Fruit fly (Drosophila melanogaster) whole organism, embryonic: ENCODE data around the gene Tet.

Experiments used
- B-H1 ChIP-seq: fragments of 200-800 bp; sonication (Bioruptor generic); IDR thresholded peaks from 3 replicates; pipeline ENCODE4 v1.3.6; 2022; ENCODE audit warnings: missing biosample characterization, missing genetic modification characterization
- CG10366 ChIP-seq: fragments of 200-800 bp; sonication (Bioruptor generic); IDR thresholded peaks from 2 replicates; pipeline ENCODE4 v1.3.6; 2022; ENCODE audit warnings: missing biosample characterization, missing genetic modification characterization
- CG10979 ChIP-seq: fragments of 200-800 bp; sonication (Bioruptor generic); optimal IDR thresholded peaks from 2 replicates; lab custom pipeline; 2018; ENCODE audit warnings: missing biosample characterization, mild to moderate bottlenecking, missing genetic modification characterization, moderate library complexity
- CG12071 ChIP-seq: fragments of 200-800 bp; sonication (Bioruptor generic); optimal IDR thresholded peaks from 3 replicates; lab custom pipeline; 2018; ENCODE audit warnings: missing biosample characterization, mild to moderate bottlenecking, missing genetic modification characterization
- CG12299 ChIP-seq: fragments of 200-800 bp; sonication (Bioruptor generic); optimal IDR thresholded peaks from 2 replicates; lab custom pipeline; 2018; ENCODE audit warnings: missing biosample characterization, mild to moderate bottlenecking, missing genetic modification characterization
- CG12659 ChIP-seq: fragments of 200-800 bp; sonication (Bioruptor generic); optimal IDR thresholded peaks from 3 replicates; lab custom pipeline; 2017; ENCODE audit warnings: mild to moderate bottlenecking, missing biosample characterization, missing genetic modification reagents, missing genetic modification characterization
- CG12769 ChIP-seq: fragments of 200-800 bp; sonication (Bioruptor generic); optimal IDR thresholded peaks from 2 replicates; lab custom pipeline; 2019; ENCODE audit warnings: missing biosample characterization, mild to moderate bottlenecking, missing genetic modification characterization, moderate library complexity
- CG12942 ChIP-seq: fragments of 200-800 bp; sonication (Bioruptor generic); optimal IDR thresholded peaks from 3 replicates; lab custom pipeline; 2016; ENCODE audit warnings: missing biosample characterization, missing genetic modification characterization
- CG13624 ChIP-seq: fragments of 200-800 bp; sonication (Bioruptor generic); optimal IDR thresholded peaks from 2 replicates; lab custom pipeline; 2016; ENCODE audit warnings: missing biosample characterization, missing genetic modification characterization
- CG13894 ChIP-seq: fragments of 200-800 bp; sonication (Bioruptor generic); optimal IDR thresholded peaks from 3 replicates; lab custom pipeline; 2018; ENCODE audit warnings: missing biosample characterization, mild to moderate bottlenecking, missing genetic modification characterization, moderate library complexity
- CG14710 ChIP-seq: fragments of 200-800 bp; sonication (Bioruptor generic); optimal IDR thresholded peaks from 3 replicates; lab custom pipeline; 2019; ENCODE audit warnings: missing biosample characterization, mild to moderate bottlenecking, missing genetic modification characterization, moderate library complexity
- CG15514 ChIP-seq: fragments of 200-800 bp; sonication (Bioruptor generic); optimal IDR thresholded peaks from 3 replicates; lab custom pipeline; 2017; ENCODE audit warnings: missing biosample characterization, missing genetic modification characterization, mild to moderate bottlenecking, moderate library complexity, missing genetic modification reagents
- CG17361 ChIP-seq: fragments of 200-800 bp; sonication (Bioruptor generic); IDR thresholded peaks from 3 replicates; pipeline ENCODE4 v1.3.6; 2022; ENCODE audit warnings: missing biosample characterization, missing genetic modification characterization
- CG17385 ChIP-seq: fragments of 200-800 bp; sonication (Bioruptor generic); optimal IDR thresholded peaks from 3 replicates; lab custom pipeline; 2018; ENCODE audit warnings: missing biosample characterization, mild to moderate bottlenecking, missing genetic modification characterization
- CG17912 ChIP-seq: fragments of 200-800 bp; sonication (Bioruptor generic); optimal IDR thresholded peaks from 2 replicates; lab custom pipeline; 2018; ENCODE audit warnings: missing biosample characterization, mild to moderate bottlenecking, missing genetic modification characterization
- CG18599 ChIP-seq: fragments of 200-800 bp; sonication (Bioruptor generic); optimal IDR thresholded peaks from 3 replicates; lab custom pipeline; 2017; ENCODE audit warnings: missing biosample characterization, missing genetic modification characterization, mild to moderate bottlenecking, moderate library complexity, missing genetic modification reagents
- CG31365 ChIP-seq: fragments of 200-800 bp; sonication (Bioruptor generic); optimal IDR thresholded peaks from 2 replicates; lab custom pipeline; 2018; ENCODE audit warnings: missing biosample characterization, mild to moderate bottlenecking, missing genetic modification characterization
- CG33557 ChIP-seq: fragments of 200-800 bp; sonication (Bioruptor generic); optimal IDR thresholded peaks from 2 replicates; lab custom pipeline; 2019; ENCODE audit warnings: missing biosample characterization, mild to moderate bottlenecking, missing genetic modification characterization, moderate library complexity
- CG3407 ChIP-seq: fragments of 200-800 bp; sonication (Bioruptor generic); optimal IDR thresholded peaks from 2 replicates; lab custom pipeline; 2018; ENCODE audit warnings: missing biosample characterization, mild to moderate bottlenecking, missing genetic modification characterization
- CG34376 ChIP-seq: fragments of 200-800 bp; sonication (Bioruptor generic); optimal IDR thresholded peaks from 2 replicates; lab custom pipeline; 2018; ENCODE audit warnings: missing biosample characterization, mild to moderate bottlenecking, missing genetic modification characterization
- CG3838 ChIP-seq: fragments of 200-800 bp; sonication (Bioruptor generic); optimal IDR thresholded peaks from 3 replicates; lab custom pipeline; 2016; ENCODE audit warnings: missing biosample characterization, missing genetic modification characterization
- CG5180 ChIP-seq: fragments of 200-800 bp; sonication (Bioruptor generic); optimal IDR thresholded peaks from 3 replicates; lab custom pipeline; 2017; ENCODE audit warnings: missing biosample characterization, missing genetic modification characterization, mild to moderate bottlenecking, moderate library complexity, missing genetic modification reagents
- CG6765 ChIP-seq: fragments of 200-800 bp; sonication (Bioruptor generic); optimal IDR thresholded peaks from 3 replicates; lab custom pipeline; 2017; ENCODE audit warnings: missing biosample characterization, mild to moderate bottlenecking, missing genetic modification characterization
- CG6813 ChIP-seq: fragments of 200-800 bp; sonication (Bioruptor generic); optimal IDR thresholded peaks from 2 replicates; lab custom pipeline; 2017; ENCODE audit warnings: missing biosample characterization, missing genetic modification characterization, mild to moderate bottlenecking, moderate library complexity, missing genetic modification reagents
- CG6854 ChIP-seq: fragments of 200-800 bp; sonication (Bioruptor generic); optimal IDR thresholded peaks from 3 replicates; lab custom pipeline; 2017; ENCODE audit warnings: missing biosample characterization, mild to moderate bottlenecking, missing genetic modification characterization
- CG8478 ChIP-seq: fragments of >200 bp; optimal IDR thresholded peaks from 2 replicates; lab custom pipeline; 2018
- CG9817 ChIP-seq: fragments of 200-800 bp; sonication (Bioruptor generic); optimal IDR thresholded peaks from 2 replicates; lab custom pipeline; 2018; ENCODE audit warnings: missing biosample characterization, mild to moderate bottlenecking, missing genetic modification characterization, moderate library complexity
- D19B ChIP-seq: fragments of 200-800 bp; sonication (Bioruptor generic); optimal IDR thresholded peaks from 2 replicates; lab custom pipeline; 2017; ENCODE audit warnings: missing biosample characterization, mild to moderate bottlenecking, missing genetic modification characterization
- Ets97D ChIP-seq: fragments of 200-800 bp; sonication (Bioruptor generic); optimal IDR thresholded peaks from 3 replicates; lab custom pipeline; 2016; ENCODE audit warnings: missing biosample characterization, missing genetic modification characterization
- H15 ChIP-seq: fragments of 200-800 bp; sonication (Bioruptor generic); IDR thresholded peaks from 3 replicates; pipeline ENCODE4 v1.3.6; 2022; ENCODE audit warnings: missing biosample characterization, missing genetic modification characterization
- Hand ChIP-seq: fragments of 200-800 bp; sonication (Bioruptor generic); optimal IDR thresholded peaks from 2 replicates; lab custom pipeline; 2017; ENCODE audit warnings: mild to moderate bottlenecking, missing biosample characterization, missing genetic modification reagents, missing genetic modification characterization
- Hey ChIP-seq: fragments of 200-800 bp; sonication (Bioruptor generic); optimal IDR thresholded peaks from 3 replicates; lab custom pipeline; 2018; ENCODE audit warnings: missing biosample characterization, mild to moderate bottlenecking, missing genetic modification characterization
- Mrtf ChIP-seq: fragments of 200-800 bp; sonication (Bioruptor generic); IDR thresholded peaks from 3 replicates; pipeline ENCODE4 v1.3.6; 2022; ENCODE audit warnings: missing biosample characterization, missing genetic modification characterization
- Nf-YA ChIP-seq: fragments of 200-800 bp; sonication (Bioruptor generic); IDR thresholded peaks from 2 replicates; pipeline ENCODE4 v1.3.6; 2022; ENCODE audit warnings: missing biosample characterization, missing genetic modification characterization
- Nf-YB ChIP-seq: fragments of 200-800 bp; sonication (Bioruptor generic); optimal IDR thresholded peaks from 3 replicates; lab custom pipeline; 2019; ENCODE audit warnings: missing biosample characterization, mild to moderate bottlenecking, missing genetic modification characterization, moderate library complexity
- Rfx ChIP-seq: fragments of 200-800 bp; sonication (Bioruptor generic); IDR thresholded peaks from 2 replicates; pipeline ENCODE4 v1.3.6; 2022; ENCODE audit warnings: missing biosample characterization, missing genetic modification characterization
- Sox100B ChIP-seq: fragments of 200-800 bp; sonication (Bioruptor generic); optimal IDR thresholded peaks from 3 replicates; lab custom pipeline; 2018; ENCODE audit warnings: missing biosample characterization, mild to moderate bottlenecking, missing genetic modification characterization
- Ssrp ChIP-seq: fragments of 200-800 bp; sonication (Bioruptor generic); optimal IDR thresholded peaks from 2 replicates; lab custom pipeline; 2018; ENCODE audit warnings: missing biosample characterization, mild to moderate bottlenecking, missing genetic modification characterization, moderate library complexity
- bcd ChIP-seq: fragments of 200-800 bp; sonication (Bioruptor generic); optimal IDR thresholded peaks from 2 replicates; lab custom pipeline; 2017; ENCODE audit warnings: missing biosample characterization, mild to moderate bottlenecking, missing genetic modification characterization
- bigmax ChIP-seq: fragments of 200-800 bp; sonication (Bioruptor generic); optimal IDR thresholded peaks from 2 replicates; lab custom pipeline; 2018; ENCODE audit warnings: missing biosample characterization, mild to moderate bottlenecking, missing genetic modification characterization
- chn ChIP-seq: fragments of 200-800 bp; sonication (Bioruptor generic); optimal IDR thresholded peaks from 2 replicates; lab custom pipeline; 2016; ENCODE audit warnings: missing biosample characterization, missing genetic modification characterization
- croc ChIP-seq: fragments of 200-800 bp; sonication (Bioruptor generic); conservative IDR thresholded peaks from 3 replicates; pipeline ENCODE4 v1.3.6; 2022; ENCODE audit warnings: missing biosample characterization, missing genetic modification characterization
- dm ChIP-seq: fragments of 200-800 bp; sonication (Bioruptor generic); optimal IDR thresholded peaks from 3 replicates; lab custom pipeline; 2016; ENCODE audit warnings: missing biosample characterization, missing genetic modification characterization
- gsb-n ChIP-seq: fragments of 200-800 bp; sonication (Bioruptor generic); optimal IDR thresholded peaks from 3 replicates; lab custom pipeline; 2018; ENCODE audit warnings: missing biosample characterization, mild to moderate bottlenecking, missing genetic modification characterization
- lilli ChIP-seq: fragments of 200-800 bp; sonication (Bioruptor generic); optimal IDR thresholded peaks from 3 replicates; lab custom pipeline; 2016; ENCODE audit warnings: missing biosample characterization, missing genetic modification characterization
- org-1 ChIP-seq: fragments of 200-800 bp; sonication (Bioruptor generic); optimal IDR thresholded peaks from 2 replicates; lab custom pipeline; 2017; ENCODE audit warnings: missing biosample characterization, missing genetic modification characterization
- shn ChIP-seq: fragments of 200-800 bp; sonication (Bioruptor generic); optimal IDR thresholded peaks from 3 replicates; lab custom pipeline; 2016; ENCODE audit warnings: missing biosample characterization, missing genetic modification characterization
- slbo ChIP-seq: fragments of 200-800 bp; sonication (Bioruptor generic); IDR thresholded peaks from 2 replicates; pipeline ENCODE4 v1.3.6; 2022; ENCODE audit warnings: missing biosample characterization, missing genetic modification characterization
- sqz ChIP-seq: fragments of 200-800 bp; sonication (Bioruptor generic); optimal IDR thresholded peaks from 3 replicates; lab custom pipeline; 2018; ENCODE audit warnings: missing biosample characterization, mild to moderate bottlenecking, missing genetic modification characterization
- trem ChIP-seq: fragments of 200-800 bp; optimal IDR thresholded peaks from 3 replicates; lab custom pipeline; 2019; ENCODE audit warnings: missing biosample characterization, mild to moderate bottlenecking, missing genetic modification characterization, moderate library complexity
- wor ChIP-seq: fragments of 200-800 bp; sonication (Bioruptor generic); IDR thresholded peaks from 2 replicates; pipeline ENCODE4 v1.3.6; 2022; ENCODE audit warnings: missing biosample characterization, missing genetic modification characterization

Gene Tet

dm6 chr3L:2825377-2825776 is 53.6 kb downstream of the Tet start (continued):
- TF ChIP-seq gsb-n (tag; lab: Kevin White, UChicago): peak; percentile 55
- TF ChIP-seq Rfx: peak; percentile 45
- peak; percentile 57 for TF ChIP-seq CG17385
- TF ChIP-seq bcd: peak; percentile 53
- TF ChIP-seq chn (GFP tag; lab: Kevin White, UChicago): peak; percentile 29
- peak; percentile 53 for TF ChIP-seq CG17361 (GFP tag; lab: Robert Waterston, UW)
- peak; percentile 31; the same call in 1 of the 3 replicates for TF ChIP-seq B-H1 (GFP tag; lab: Robert Waterston, UW)
- TF ChIP-seq CG34376 (GFP tag; lab: Kevin White, UChicago): peak; percentile 43
- TF ChIP-seq Nf-YB (GFP tag; lab: Kevin White, UChicago): peak; percentile 22
- peak; percentile 22; the same call in 1 of the 2 replicates for TF ChIP-seq CG10366 (GFP tag; lab: Robert Waterston, UW)
- TF ChIP-seq CG13624 (GFP tag; lab: Kevin White, UChicago): peak; percentile 3
- no peak for TF ChIP-seq Nf-YA (GFP tag; lab: Robert Waterston, UW)
- TF ChIP-seq CG12769 (tag; lab: Kevin White, UChicago): peak; percentile 43
- TF ChIP-seq CG15514 (GFP tag; lab: Kevin White, UChicago): peak; percentile 52
- TF ChIP-seq CG9817 (tag; lab: Kevin White, UChicago): peak; percentile 34
- TF ChIP-seq CG12659 (GFP tag; lab: Kevin White, UChicago): peak; percentile 40
- peak; percentile 8 for TF ChIP-seq CG33557
- peak; percentile 24 for TF ChIP-seq CG6854
- TF ChIP-seq CG31365: peak; percentile 18
- peak; percentile 46 for TF ChIP-seq CG3407
- TF ChIP-seq CG3838 (GFP tag; lab: Kevin White, UChicago): no peak
- TF ChIP-seq shn: no peak
- no peak for TF ChIP-seq wor (GFP tag; lab: Robert Waterston, UW)
- peak; percentile 7 for TF ChIP-seq CG12942
- TF ChIP-seq sqz: peak; percentile 29
- TF ChIP-seq org-1 (GFP tag; lab: Kevin White, UChicago): peak; percentile 45
- TF ChIP-seq CG6813 (GFP tag; lab: Kevin White, UChicago): peak; percentile 56
- TF ChIP-seq Ets97D (GFP tag; lab: Kevin White, UChicago): no peak
- peak; percentile 33 for TF ChIP-seq CG6765
- TF ChIP-seq Hey (tag; lab: Kevin White, UChicago): peak; percentile 26
- peak; percentile 48 for TF ChIP-seq Hand (GFP tag; lab: Kevin White, UChicago)
- TF ChIP-seq CG10979 (tag; lab: Kevin White, UChicago): peak; percentile 65
- TF ChIP-seq Mrtf: 0 out of 3 replicates have a peak, but pooled peaks have one; percentile 4
- TF ChIP-seq H15 (GFP tag; lab: Robert Waterston, UW): no peak
- peak; percentile 7 for TF ChIP-seq D19B (GFP tag; lab: Kevin White, UChicago)
- no peak for TF ChIP-seq bigmax (GFP tag; lab: Kevin White, UChicago)
- peak; percentile 42 for TF ChIP-seq CG14710 (tag; lab: Kevin White, UChicago)
- no peak for TF ChIP-seq CG17912 (GFP tag; lab: Kevin White, UChicago)
- peak; percentile 47 for TF ChIP-seq slbo
- no peak for TF ChIP-seq CG8478
- peak; percentile 22 for TF ChIP-seq Ssrp
- TF ChIP-seq trem: no peak
- TF ChIP-seq CG5180 (GFP tag; lab: Kevin White, UChicago): peak; percentile 42
- TF ChIP-seq lilli (GFP tag; lab: Kevin White, UChicago): peak; percentile 26
- no peak for TF ChIP-seq croc (GFP tag; lab: Robert Waterston, UW)
- TF ChIP-seq CG12299 (tag; lab: Kevin White, UChicago): peak; percentile 54
- TF ChIP-seq CG12071: peak; percentile 40
- TF ChIP-seq CG13894: peak; percentile 59
- no peak for TF ChIP-seq dm (GFP tag; lab: Kevin White, UChicago)
- peak; percentile 91 for TF ChIP-seq CG18599 (GFP tag; lab: Kevin White, UChicago)
- TF ChIP-seq Sox100B (GFP tag; lab: Kevin White, UChicago): peak; percentile 44
